Fruit fly (Drosophila melanogaster) whole organism: ENCODE measurements around the gene GILT3.
A peak's percentile ranks its signal among the peaks of the same experiment; 100 is the strongest.

ENCODE experiments used
- CG8478 ChIP-seq: fragments of >200 bp; optimal IDR thresholded peaks from 2 replicates; lab custom pipeline; 2018; ENCODE audit warnings: inconsistent platforms
- Dll ChIP-seq: fragments of >200 bp; optimal IDR thresholded peaks from 2 replicates; lab custom pipeline; 2017
- EcR ChIP-seq, 2 experiments: fragments of >200 bp; optimal IDR thresholded peaks; 2 replicates each; lab custom pipeline; 2017; ENCODE audit warnings: missing biosample characterization in 2 of 2, missing genetic modification characterization in 2 of 2, missing genetic modification reagents in 2 of 2
- pan ChIP-seq: fragments of >200 bp; optimal IDR thresholded peaks from 2 replicates; lab custom pipeline; 2017
- psq ChIP-seq: fragments of >200 bp; optimal IDR thresholded peaks from 2 replicates; lab custom pipeline; 2017
- usp ChIP-seq: fragments of >200 bp; optimal IDR thresholded peaks from 2 replicates; lab custom pipeline; 2017; ENCODE audit warnings: missing biosample characterization, missing genetic modification characterization, mixed read lengths

The GILT3 gene

dm6 chr3R:23709508-23710208 is 32.5 kb downstream of the GILT3 start, which contains the start of gene CG10301:
Gene CG10301, plus strand, starts transcription at chr3R:23710158.
- TF ChIP-seq pan (lab: Kevin White, UChicago) (no peak), Dll (lab: Kevin White, UChicago) (no peak), CG8478 (lab: Kevin White, UChicago) (no peak), EcR (GFP tag; optimal IDR thresholded peaks at IDR 0.05; lab: Kevin White, UChicago) (no peak), psq (lab: Kevin White, UChicago) (no peak), usp (no peak)

- TF ChIP-seq psq (lab: Kevin White, UChicago): no peak
- TF ChIP-seq EcR (GFP tag; optimal IDR thresholded peaks at IDR 0.05; lab: Kevin White, UChicago): no peak
- TF ChIP-seq Dll (lab: Kevin White, UChicago): no peak
- TF ChIP-seq CG8478 (lab: Kevin White, UChicago): no peak
- no peak for TF ChIP-seq usp
- TF ChIP-seq pan (lab: Kevin White, UChicago): no peak
Observed at dm6 chr3R:23711195-23711594, 34.0 kb downstream of the GILT3 start, which contains the start of gene CG10300. Gene CG10300, plus strand, starts transcription at chr3R:23711527.

dm6 chr3R:23713901-23714300 is 36.7 kb downstream of the GILT3 start:
- no peak for TF ChIP-seq CG8478 (lab: Kevin White, UChicago)
- no peak for TF ChIP-seq psq (lab: Kevin White, UChicago)
- TF ChIP-seq pan (lab: Kevin White, UChicago): no peak
- TF ChIP-seq usp: no peak
- no peak for TF ChIP-seq Dll (lab: Kevin White, UChicago)

dm6 chr3R:23714852-23715251 is 37.7 kb downstream of the GILT3 start:
- TF ChIP-seq usp (no peak), pan (lab: Kevin White, UChicago) (no peak), Dll (lab: Kevin White, UChicago) (no peak), EcR (GFP tag; optimal IDR thresholded peaks at IDR 0.05; lab: Kevin White, UChicago) (no peak), psq (lab: Kevin White, UChicago) (no peak), CG8478 (lab: Kevin White, UChicago) (no peak)

- TF ChIP-seq usp (no peak), CG8478 (lab: Kevin White, UChicago) (no peak), Dll (lab: Kevin White, UChicago) (no peak), psq (lab: Kevin White, UChicago) (no peak), pan (lab: Kevin White, UChicago) (no peak), EcR (GFP tag; optimal IDR thresholded peaks at IDR 0.05; lab: Kevin White, UChicago) (no peak)
Observed at dm6 chr3R:23718297-23718941, 41.3 kb downstream of the GILT3 start, which contains the start of gene nau. Gene nau, minus strand, starts transcription at chr3R:23718357.

dm6 chr3R:23721525-23721924 is 44.4 kb downstream of the GILT3 start, which contains the start of gene CG10232:
Gene CG10232, minus strand, starts transcription at chr3R:23721625.
- no peak for TF ChIP-seq usp
- no peak for TF ChIP-seq EcR (GFP tag; optimal IDR thresholded peaks at IDR 0.05; lab: Kevin White, UChicago)
- TF ChIP-seq psq (lab: Kevin White, UChicago): no peak
- TF ChIP-seq pan (lab: Kevin White, UChicago): no peak
- no peak for TF ChIP-seq CG8478 (lab: Kevin White, UChicago)
- TF ChIP-seq Dll (lab: Kevin White, UChicago): no peak

- TF ChIP-seq psq (lab: Kevin White, UChicago): no peak
- TF ChIP-seq pan (lab: Kevin White, UChicago): no peak
- TF ChIP-seq Dll (lab: Kevin White, UChicago): no peak
- no peak for TF ChIP-seq EcR (GFP tag; optimal IDR thresholded peaks at IDR 0.05; lab: Kevin White, UChicago)
Observed at dm6 chr3R:23721936-23722335, 44.8 kb downstream of the GILT3 start.

dm6 chr3R:23722680-23723372 is 45.7 kb downstream of the GILT3 start, which contains the start of gene CG10365:
Gene CG10365, plus strand, starts transcription at chr3R:23723331.
- TF ChIP-seq EcR (GFP tag; optimal IDR thresholded peaks at IDR 0.05; lab: Kevin White, UChicago) (no peak), usp (no peak), psq (lab: Kevin White, UChicago) (no peak), pan (lab: Kevin White, UChicago) (no peak), Dll (lab: Kevin White, UChicago) (no peak), CG8478 (lab: Kevin White, UChicago) (no peak)

dm6 chr3R:23723381-23724034 is 46.4 kb downstream of the GILT3 start:
- no peak for TF ChIP-seq CG8478 (lab: Kevin White, UChicago)
- TF ChIP-seq EcR (GFP tag; optimal IDR thresholded peaks at IDR 0.05; lab: Kevin White, UChicago): peak in 1 of 2 experiments; percentile 11

dm6 chr3R:23724843-23725506 is 47.8 kb downstream of the GILT3 start:
- TF ChIP-seq CG8478 (lab: Kevin White, UChicago): no peak
- no peak for TF ChIP-seq EcR (GFP tag; optimal IDR thresholded peaks at IDR 0.05; lab: Kevin White, UChicago)
- TF ChIP-seq pan (lab: Kevin White, UChicago): no peak
- no peak for TF ChIP-seq usp
